Fruit fly (Drosophila melanogaster) whole organism, adult: ENCODE measurements around the gene Rassf.

Experiments used
- CG1620 ChIP-seq: fragments of 200-800 bp; sonication (Bioruptor generic); optimal IDR thresholded peaks from 2 replicates; lab custom pipeline; 2016; ENCODE audit warnings: missing biosample characterization, missing genetic modification characterization
- cnc ChIP-seq, 2 experiments: fragments of >200 bp; optimal IDR thresholded peaks; 2 replicates each; lab custom pipeline; 2017

- TF ChIP-seq CG1620 (no peak), cnc (optimal IDR thresholded peaks at IDR 0.05; lab: Kevin White, UChicago) (no peak)
Observed at dm6 chr3R:23132299-23132698, 14.6 kb upstream of the Rassf start.
